Fruit fly (Drosophila melanogaster): ENCODE measurements around the gene Zmynd10.
A peak's percentile ranks its signal among the peaks of the same experiment; 100 is the strongest.

Gene Zmynd10

dm6 chr3L:13044335-13044814 is 18.1 kb upstream of the Zmynd10 start, which contains the start of gene Syx13:
Gene Syx13, plus strand, starts transcription at chr3L:13044434.
- peak; percentile 69 for TF ChIP-seq gfzf (GFP tag; optimal IDR thresholded peaks at IDR 0.05)
- no peak for TF ChIP-seq bab2 (GFP tag; optimal IDR thresholded peaks at IDR 0.05)
- no peak for TF ChIP-seq dan (GFP tag; IDR thresholded peaks at IDR 0.05)
- peak; percentile 95 for TF ChIP-seq YL-1 (GFP tag; optimal IDR thresholded peaks at IDR 0.05)
- no peak for TF ChIP-seq CG11247 (GFP tag; IDR thresholded peaks at IDR 0.05)
- no peak for TF ChIP-seq Nf-YA (GFP tag; IDR thresholded peaks at IDR 0.05)
- TF ChIP-seq CG3995 (GFP tag; optimal IDR thresholded peaks at IDR 0.05), result no peak
- TF ChIP-seq CG34422 (GFP tag; IDR thresholded peaks at IDR 0.05), result peak; percentile 86
- TF ChIP-seq nerfin-2 (GFP tag; IDR thresholded peaks at IDR 0.05; ENCODE audit: partially characterized antibody), result peak; percentile 58
- peak; percentile 84 for TF ChIP-seq CG12659 (GFP tag; optimal IDR thresholded peaks at IDR 0.05)
- TF ChIP-seq Usf (GFP tag; optimal IDR thresholded peaks at IDR 0.05), result no peak
- TF ChIP-seq Dip2 (GFP tag; IDR thresholded peaks at IDR 0.05), result no peak
- TF ChIP-seq toy (GFP tag; IDR thresholded peaks at IDR 0.05), result no peak
- TF ChIP-seq Aef1 (GFP tag; IDR thresholded peaks at IDR 0.05), result peak; percentile 39; the same call in 2 of the 3 replicates
- TF ChIP-seq crp (GFP tag; optimal IDR thresholded peaks at IDR 0.05), result peak in 1 of 2 experiments; percentile 77
- TF ChIP-seq sd (tag; optimal IDR thresholded peaks at IDR 0.05), result peak; percentile 86
- TF ChIP-seq zen2 (GFP tag; IDR thresholded peaks at IDR 0.05; ENCODE audit: partially characterized antibody), result no peak; the same call in 2 of the 3 replicates
- no peak for TF ChIP-seq CG31388 (GFP tag; optimal IDR thresholded peaks at IDR 0.05)
- no peak for TF ChIP-seq H15 (GFP tag; IDR thresholded peaks at IDR 0.05)
- 0 out of 2 replicates have a peak, but pooled peaks have one; percentile 6 for TF ChIP-seq CG10321 (GFP tag; IDR thresholded peaks at IDR 0.05)
- TF ChIP-seq Hr78 (GFP tag; optimal IDR thresholded peaks at IDR 0.05), result peak in 1 of 2 experiments; percentile 1
- TF ChIP-seq CG10267 (tag; optimal IDR thresholded peaks at IDR 0.05), result peak; percentile 41
- no peak for TF ChIP-seq CG3281 (GFP tag; optimal IDR thresholded peaks at IDR 0.05)
- no peak for TF ChIP-seq Fer3 (tag; optimal IDR thresholded peaks at IDR 0.05)
- TF ChIP-seq CG18619 (GFP tag; optimal IDR thresholded peaks at IDR 0.05), result no peak
- no peak for TF ChIP-seq CG3838 (GFP tag; optimal IDR thresholded peaks at IDR 0.05)
- peak; percentile 40 for TF ChIP-seq CG13894 (tag; optimal IDR thresholded peaks at IDR 0.05)
- no peak for TF ChIP-seq Tbp (GFP tag; optimal IDR thresholded peaks at IDR 0.05)
- TF ChIP-seq CG18599 (GFP tag; optimal IDR thresholded peaks at IDR 0.05), result no peak
- TF ChIP-seq CG4820 (GFP tag; optimal IDR thresholded peaks at IDR 0.05), result no peak
- peak; percentile 63; the same call in 2 of the 3 replicates for TF ChIP-seq mld (GFP tag; IDR thresholded peaks at IDR 0.05; ENCODE audit: partially characterized antibody)
- TF ChIP-seq CG31224 (GFP tag; IDR thresholded peaks at IDR 0.05), result no peak
- peak; percentile 77 for TF ChIP-seq Scr (GFP tag; IDR thresholded peaks at IDR 0.05; ENCODE audit: partially characterized antibody)
- no peak for TF ChIP-seq Camta (GFP tag; optimal IDR thresholded peaks at IDR 0.05)
- TF ChIP-seq lola (GFP tag; optimal IDR thresholded peaks at IDR 0.05), result no peak
- no peak for TF ChIP-seq ash1 (GFP tag; optimal IDR thresholded peaks at IDR 0.05)
- TF ChIP-seq CG13624 (GFP tag; optimal IDR thresholded peaks at IDR 0.05), result no peak
- TF ChIP-seq CG5245 (GFP tag; optimal IDR thresholded peaks at IDR 0.05), result no peak
- TF ChIP-seq yki (optimal IDR thresholded peaks at IDR 0.05), result no peak
- TF ChIP-seq bbx (GFP tag; IDR thresholded peaks at IDR 0.05; ENCODE audit: partially characterized antibody), result peak; percentile 84
- no peak for TF ChIP-seq pfk (GFP tag; optimal IDR thresholded peaks at IDR 0.05)
- 0 out of 2 replicates have a peak, but pooled peaks have one; percentile 30 for TF ChIP-seq CG2129 (GFP tag; IDR thresholded peaks at IDR 0.05; ENCODE audit: partially characterized antibody)
- no peak for TF ChIP-seq lilli (GFP tag; optimal IDR thresholded peaks at IDR 0.05)
- TF ChIP-seq CG11085 (GFP tag; IDR thresholded peaks at IDR 0.05), result no peak
- TF ChIP-seq unpg (GFP tag; optimal IDR thresholded peaks at IDR 0.05), result no peak
- no peak for TF ChIP-seq jumu (GFP tag; optimal IDR thresholded peaks at IDR 0.05)
- no peak for TF ChIP-seq CG13123 (GFP tag; optimal IDR thresholded peaks at IDR 0.05)
- TF ChIP-seq CG2199 (GFP tag; IDR thresholded peaks at IDR 0.05), result peak; percentile 71; the same call in 1 of the 3 replicates
- TF ChIP-seq CG10274 (GFP tag; optimal IDR thresholded peaks at IDR 0.05), result no peak
- TF ChIP-seq CG3163 (GFP tag; optimal IDR thresholded peaks at IDR 0.05), result no peak
